Fruit fly (Drosophila melanogaster) whole organism, pupa: ENCODE data around the gene CG34384.
A peak's percentile ranks its signal among the peaks of the same experiment; 100 is the strongest.

Source experiments
- CG10348 ChIP-seq: fragments of 200-800 bp; sonication (Bioruptor generic); IDR thresholded peaks from 2 replicates; pipeline ENCODE4 v1.3.6; 2022; ENCODE audit warnings: missing biosample characterization, missing genetic modification characterization
- CG12605 ChIP-seq: fragments of 200-800 bp; sonication (Bioruptor generic); IDR thresholded peaks from 2 replicates; pipeline ENCODE4 v1.3.6; 2022; ENCODE audit warnings: missing biosample characterization, missing genetic modification characterization
- CG13204 ChIP-seq: fragments of 200-800 bp; sonication (Bioruptor generic); optimal IDR thresholded peaks from 2 replicates; lab custom pipeline; 2018; ENCODE audit warnings: missing biosample characterization, mild to moderate bottlenecking, missing genetic modification characterization, moderate library complexity
- CG14655 ChIP-seq: fragments of 200-800 bp; sonication (Bioruptor generic); optimal IDR thresholded peaks from 3 replicates; lab custom pipeline; 2017; ENCODE audit warnings: mild to moderate bottlenecking, missing biosample characterization, missing genetic modification reagents, missing genetic modification characterization
- CG15710 ChIP-seq: fragments of 200-800 bp; sonication (Bioruptor generic); optimal IDR thresholded peaks from 2 replicates; lab custom pipeline; 2018; ENCODE audit warnings: missing biosample characterization, mild to moderate bottlenecking, missing genetic modification characterization, moderate library complexity
- CG17806 ChIP-seq: fragments of 200-800 bp; sonication (Bioruptor generic); optimal IDR thresholded peaks from 2 replicates; lab custom pipeline; 2018; ENCODE audit warnings: missing biosample characterization, mild to moderate bottlenecking, missing genetic modification characterization, moderate library complexity
- CG32121 ChIP-seq: fragments of 200-800 bp; sonication (Bioruptor generic); IDR thresholded peaks from 2 replicates; pipeline ENCODE4 v1.3.6; 2022; ENCODE audit warnings: missing biosample characterization, missing genetic modification characterization
- CG34367 ChIP-seq: fragments of 200-800 bp; sonication (Bioruptor generic); optimal IDR thresholded peaks from 2 replicates; lab custom pipeline; 2018; ENCODE audit warnings: missing biosample characterization, mild to moderate bottlenecking, missing genetic modification characterization
- CG4496 ChIP-seq: fragments of 200-800 bp; sonication (Bioruptor generic); IDR thresholded peaks from 3 replicates; pipeline ENCODE4 v1.3.6; 2022; ENCODE audit warnings: missing biosample characterization, missing genetic modification characterization
- CG8159 ChIP-seq: fragments of 200-800 bp; sonication (Bioruptor generic); optimal IDR thresholded peaks from 3 replicates; lab custom pipeline; 2018; ENCODE audit warnings: missing biosample characterization, mild to moderate bottlenecking, missing genetic modification characterization, moderate library complexity
- CG8301 ChIP-seq: fragments of 200-800 bp; sonication (Bioruptor generic); optimal IDR thresholded peaks from 2 replicates; lab custom pipeline; 2018; ENCODE audit warnings: missing biosample characterization, mild to moderate bottlenecking, missing genetic modification characterization
- CG9948 ChIP-seq: fragments of 200-800 bp; sonication (Bioruptor generic); optimal IDR thresholded peaks from 2 replicates; lab custom pipeline; 2018; ENCODE audit warnings: missing biosample characterization, mild to moderate bottlenecking, missing genetic modification characterization, moderate library complexity
- D1 ChIP-seq: fragments of 200-800 bp; sonication (Bioruptor generic); optimal IDR thresholded peaks from 2 replicates; lab custom pipeline; 2018; ENCODE audit warnings: missing biosample characterization, mild to moderate bottlenecking, missing genetic modification characterization, moderate library complexity
- EcR ChIP-seq: fragments of 200-800 bp; sonication (Bioruptor generic); optimal IDR thresholded peaks from 3 replicates; lab custom pipeline; 2019; ENCODE audit warnings: missing biosample characterization, missing genetic modification characterization, mild to moderate bottlenecking, moderate library complexity, missing genetic modification reagents
- Ets98B ChIP-seq: fragments of 200-800 bp; sonication (Bioruptor generic); IDR thresholded peaks from 2 replicates; pipeline ENCODE4 v1.3.6; 2022; ENCODE audit warnings: missing biosample characterization, missing genetic modification characterization
- Pif1A ChIP-seq: fragments of 200-800 bp; sonication (Bioruptor generic); optimal IDR thresholded peaks from 3 replicates; lab custom pipeline; 2016; ENCODE audit warnings: missing biosample characterization, missing genetic modification characterization
- Pif1B ChIP-seq: fragments of 200-800 bp; sonication (Bioruptor generic); optimal IDR thresholded peaks from 3 replicates; lab custom pipeline; 2016; ENCODE audit warnings: missing biosample characterization, missing genetic modification characterization
- Snoo ChIP-seq: fragments of 200-800 bp; sonication (Bioruptor generic); optimal IDR thresholded peaks from 3 replicates; lab custom pipeline; 2017; ENCODE audit warnings: missing biosample characterization, mild to moderate bottlenecking, missing genetic modification characterization, inconsistent platforms
- fd96Ca ChIP-seq: fragments of 200-800 bp; sonication (Bioruptor generic); IDR thresholded peaks from 3 replicates; pipeline ENCODE4 v1.3.6; 2022; ENCODE audit warnings: missing biosample characterization, missing genetic modification characterization
- gl ChIP-seq: fragments of 200-800 bp; sonication (Bioruptor generic); optimal IDR thresholded peaks from 2 replicates; lab custom pipeline; 2018; ENCODE audit warnings: missing biosample characterization, mild to moderate bottlenecking, missing genetic modification characterization
- rn ChIP-seq: fragments of 200-800 bp; sonication (Bioruptor generic); IDR thresholded peaks from 2 replicates; pipeline ENCODE4 v1.3.6; 2022; ENCODE audit warnings: missing biosample characterization, missing genetic modification characterization

The CG34384 gene

DNA sequence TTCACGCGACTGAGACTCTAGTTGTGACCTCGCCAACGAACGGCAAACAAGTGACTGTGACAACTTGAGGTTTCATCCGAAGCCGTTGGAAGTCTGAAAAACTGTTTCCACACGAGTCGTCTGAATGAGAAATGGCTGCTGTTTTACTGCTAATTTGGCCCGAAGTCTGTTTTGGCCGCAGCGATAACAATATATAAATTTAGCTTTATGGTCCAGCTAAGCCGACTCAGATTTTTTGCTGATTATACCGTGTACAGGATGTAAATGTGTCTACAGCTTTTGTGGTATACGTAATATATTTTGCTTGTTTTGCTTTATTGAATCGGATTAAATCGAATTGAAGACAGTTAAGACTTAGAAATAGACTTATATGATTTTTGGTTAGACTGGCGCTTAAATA lies 9.8 kb upstream of the CG34384 start, which contains the start of gene CG18268:
CG18268 (minus strand) TSS at position 101 of the 400 bp plus-strand sequence.
- TF ChIP-seq rn = no peak
- no peak for TF ChIP-seq CG4496 (GFP tag; lab: Robert Waterston, UW)
- no peak for TF ChIP-seq CG8159 (tag; lab: Kevin White, UChicago)
- TF ChIP-seq Pif1B = no peak
- TF ChIP-seq CG17806 (tag; lab: Kevin White, UChicago) = no peak
- TF ChIP-seq CG12605 = no peak
- no peak for TF ChIP-seq fd96Ca (GFP tag; lab: Robert Waterston, UW)
- no peak for TF ChIP-seq EcR (GFP tag; lab: Kevin White, UChicago)
- TF ChIP-seq CG32121 = no peak
- no peak for TF ChIP-seq Snoo (tag; lab: Kevin White, UChicago)
- no peak for TF ChIP-seq Pif1A (GFP tag; lab: Kevin White, UChicago)
- no peak for TF ChIP-seq CG10348 (GFP tag; lab: Robert Waterston, UW)
- no peak for TF ChIP-seq CG13204
- TF ChIP-seq gl = no peak
- TF ChIP-seq, all 21 proteins: peak for 0

DNA sequence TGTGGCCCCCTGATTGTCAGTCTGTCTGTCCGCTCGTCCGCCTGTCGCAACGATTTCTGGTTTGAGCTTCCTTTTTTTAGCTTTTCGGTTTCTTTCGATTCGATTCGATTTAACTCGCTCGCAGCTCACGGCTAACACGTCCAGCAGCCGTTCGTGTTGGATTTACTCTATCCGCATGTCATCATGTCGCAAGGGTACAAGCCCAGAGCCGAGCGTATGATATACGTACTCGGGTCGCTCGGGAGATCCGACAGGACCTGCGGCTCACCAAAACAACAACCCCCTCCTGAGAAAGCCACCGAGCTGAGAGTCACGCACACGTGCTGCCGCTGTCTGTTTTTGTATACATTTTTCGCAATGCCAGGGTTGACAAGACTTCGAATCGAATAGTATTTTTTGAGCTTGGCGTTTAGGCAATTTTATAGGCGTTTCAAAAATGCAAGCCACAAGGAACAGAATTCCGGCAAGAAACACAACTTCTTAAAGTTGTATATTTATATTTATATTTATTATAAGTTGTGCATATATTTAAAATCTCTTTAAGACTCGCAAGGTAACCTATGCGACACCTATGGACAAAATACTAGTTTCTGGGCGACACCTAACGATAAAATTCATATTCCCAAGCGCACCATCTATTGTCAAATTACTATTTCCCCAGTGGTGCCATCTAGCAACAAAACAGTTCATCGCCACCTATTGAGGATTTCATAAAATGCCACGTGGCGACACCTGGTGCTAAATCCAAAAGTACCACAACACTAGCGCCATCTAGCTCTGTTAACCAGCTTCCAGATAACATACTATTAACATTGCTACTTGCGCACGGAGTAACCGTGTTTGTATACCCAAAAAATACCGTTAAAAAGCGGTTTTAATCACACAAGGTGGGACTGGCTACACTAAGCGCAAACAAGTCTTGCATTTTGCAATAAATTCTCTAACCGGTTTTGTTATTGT lies 4.2 kb upstream of the CG34384 start, which contains the start of the genes CG2993 and sgll:
CG2993 (minus strand) TSS at position 353 of the 960 bp plus-strand sequence.
sgll (plus strand) TSS at position 871 of the 960 bp plus-strand sequence.
- TF ChIP-seq Ets98B (GFP tag; lab: Robert Waterston, UW) = peak; percentile 5; the same call in 1 of the 2 replicates
- peak; percentile 69 for TF ChIP-seq CG34367 (tag; lab: Kevin White, UChicago)
- no peak for TF ChIP-seq Pif1B
- TF ChIP-seq fd96Ca (GFP tag; lab: Robert Waterston, UW) = no peak
- peak; percentile 83 for TF ChIP-seq CG4496 (GFP tag; lab: Robert Waterston, UW)
- TF ChIP-seq Snoo (tag; lab: Kevin White, UChicago) = peak; percentile 79
- peak; percentile 56 for TF ChIP-seq CG14655
- TF ChIP-seq CG15710 (tag; lab: Kevin White, UChicago) = peak; percentile 58
- peak; percentile 34 for TF ChIP-seq CG9948 (tag; lab: Kevin White, UChicago)
- no peak for TF ChIP-seq CG13204
- peak; percentile 66 for TF ChIP-seq rn

DNA sequence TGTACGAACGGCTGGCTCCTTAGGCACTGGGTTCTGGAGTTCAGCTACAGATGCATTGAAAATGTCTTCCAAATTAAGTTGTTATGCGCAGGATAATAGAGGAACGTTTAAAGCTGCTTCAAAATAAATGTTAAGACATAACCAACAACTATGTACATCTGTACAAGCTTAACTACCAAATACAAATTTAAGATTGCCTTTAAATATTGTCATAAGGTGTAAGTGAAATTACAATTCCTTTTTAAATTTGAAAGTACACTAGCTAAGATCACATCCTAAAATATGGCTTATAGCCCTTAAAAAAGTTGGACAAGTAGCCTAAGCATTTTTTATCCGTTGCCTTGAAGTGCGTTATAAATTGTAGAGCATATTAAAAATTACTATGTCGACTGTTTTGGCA lies 2.6 kb upstream of the CG34384 start, which contains the start of gene CG31473:
CG31473 (plus strand) TSS at position 301 of the 400 bp plus-strand sequence.
- TF ChIP-seq CG15710 (tag; lab: Kevin White, UChicago) = no peak
- no peak for TF ChIP-seq CG32121
- no peak for TF ChIP-seq Ets98B (GFP tag; lab: Robert Waterston, UW)
- TF ChIP-seq Pif1A (GFP tag; lab: Kevin White, UChicago) = no peak

DNA sequence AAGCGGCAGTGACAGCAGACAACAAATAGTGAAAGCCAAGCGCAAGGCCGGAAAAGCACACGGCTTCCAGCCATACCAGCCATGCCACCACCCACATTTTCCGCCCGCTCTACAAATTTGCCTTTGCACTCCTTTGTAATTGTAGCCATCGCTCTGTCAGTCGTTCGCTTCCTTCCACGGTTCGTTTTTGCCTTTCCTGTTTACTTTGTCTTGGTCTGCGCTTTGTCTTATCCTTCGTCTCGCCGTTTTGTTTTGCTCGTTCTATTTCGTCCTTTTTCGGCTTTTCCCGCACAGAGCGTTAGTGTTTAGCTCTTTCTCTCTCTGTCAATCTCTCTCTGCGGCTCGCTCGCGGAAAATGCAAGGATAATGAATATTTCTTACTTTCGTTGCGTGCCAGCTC lies 643 bp upstream of the CG34384 start:
- no peak for TF ChIP-seq gl
- TF ChIP-seq CG8159 (tag; lab: Kevin White, UChicago) = no peak
- no peak for TF ChIP-seq CG12605
- TF ChIP-seq CG8301 (tag; lab: Kevin White, UChicago) = no peak
- no peak for TF ChIP-seq Snoo (tag; lab: Kevin White, UChicago)
- TF ChIP-seq Ets98B (GFP tag; lab: Robert Waterston, UW) = no peak
- TF ChIP-seq Pif1B = no peak
- no peak for TF ChIP-seq CG15710 (tag; lab: Kevin White, UChicago)
- no peak for TF ChIP-seq rn
- TF ChIP-seq D1 (tag; lab: Kevin White, UChicago) = no peak
- TF ChIP-seq CG13204 = no peak
- TF ChIP-seq CG34367 (tag; lab: Kevin White, UChicago) = no peak
- TF ChIP-seq CG9948 (tag; lab: Kevin White, UChicago) = no peak
- TF ChIP-seq CG10348 (GFP tag; lab: Robert Waterston, UW) = no peak
- no peak for TF ChIP-seq EcR (GFP tag; lab: Kevin White, UChicago)
- no peak for TF ChIP-seq fd96Ca (GFP tag; lab: Robert Waterston, UW)
- no peak for TF ChIP-seq CG17806 (tag; lab: Kevin White, UChicago)

DNA sequence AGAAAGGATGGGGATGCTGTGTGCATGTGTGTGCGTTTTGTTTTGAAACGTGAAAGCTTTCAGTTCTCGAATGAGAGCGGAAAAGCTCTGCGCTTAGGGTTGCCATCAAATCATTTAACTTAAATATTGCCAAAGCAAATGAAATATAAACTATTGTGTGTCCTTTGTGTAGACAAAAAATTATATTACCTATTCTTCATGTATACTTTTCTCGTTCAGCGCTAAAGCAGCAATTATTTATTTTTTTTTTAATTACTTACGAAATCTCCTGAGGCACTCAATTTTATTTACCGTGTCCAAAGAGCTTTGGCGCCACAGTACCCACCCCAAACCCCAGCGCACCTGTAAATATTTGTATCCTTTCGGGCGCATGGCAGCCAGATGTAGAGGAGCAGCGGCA lies 7.4 kb downstream of the CG34384 start:
- TF ChIP-seq CG34367 (tag; lab: Kevin White, UChicago) (no peak), CG14655 (peak; percentile 40), CG8159 (tag; lab: Kevin White, UChicago) (peak; percentile 53), CG15710 (tag; lab: Kevin White, UChicago) (peak; percentile 45), Ets98B (GFP tag; lab: Robert Waterston, UW) (peak; percentile 36; the same call in 1 of the 2 replicates), CG4496 (GFP tag; lab: Robert Waterston, UW) (0 out of 3 replicates have a peak, but pooled peaks have one; percentile 26), Pif1A (GFP tag; lab: Kevin White, UChicago) (peak; percentile 17), CG8301 (tag; lab: Kevin White, UChicago) (no peak)

DNA sequence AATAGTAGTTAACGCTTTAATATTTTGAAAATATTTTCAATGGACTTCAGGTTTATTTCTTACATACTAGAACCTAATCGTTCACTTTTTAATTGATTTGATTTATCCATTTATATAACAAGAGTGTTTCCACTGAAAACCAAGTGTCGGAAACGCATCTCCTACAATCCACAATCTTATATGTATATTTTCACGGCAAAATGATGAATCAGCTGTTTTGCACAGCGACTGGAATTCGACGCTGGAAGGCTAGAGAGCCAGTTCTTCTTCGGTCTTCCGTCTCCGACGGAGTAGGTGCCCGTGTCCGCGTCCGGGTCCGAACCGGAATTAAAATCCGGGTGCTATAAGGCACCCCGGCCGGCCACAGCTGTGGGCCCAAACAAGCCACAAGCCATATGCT lies 70.3 kb downstream of the CG34384 start:
- TF ChIP-seq CG8301 (tag; lab: Kevin White, UChicago) = no peak
- TF ChIP-seq CG10348 (GFP tag; lab: Robert Waterston, UW) = no peak
